Worm (Caenorhabditis elegans) whole organism, L1 larva: Measurements from ENCODE around the gene C09H5.7.
A peak's percentile ranks its signal among the peaks of the same experiment; 100 is the strongest.

ENCODE experiments used
- C04F5.9 ChIP-seq: sonication (generic microtip); optimal IDR thresholded peaks from 2 replicates; lab custom pipeline; 2016; ENCODE audit warnings: missing genetic modification characterization, missing compliant biosample characterization
- blmp-1 ChIP-seq: fragments of 150-350 bp; optimal IDR thresholded peaks from 2 replicates; lab custom pipeline; 2014; ENCODE audit warnings: missing biosample characterization, missing genetic modification characterization
- ceh-82 ChIP-seq, 3 experiments: fragments of 150-350 bp in 1 of 3; sonication (generic microtip) in 2 of 3; optimal IDR thresholded peaks; 2 replicates each; lab custom pipeline; 2014 to 2017; ENCODE audit warnings: missing biosample characterization in 3 of 3, missing genetic modification characterization in 3 of 3
- ceh-88 ChIP-seq: fragments of 200-800 bp; sonication (Bioruptor generic); IDR thresholded peaks from 2 replicates; pipeline ENCODE4 v1.3.6; 2022; ENCODE audit warnings: missing genetic modification characterization, missing compliant biosample characterization
- ceh-90 ChIP-seq: sonication (generic microtip); optimal IDR thresholded peaks from 2 replicates; lab custom pipeline; 2016; ENCODE audit warnings: missing genetic modification characterization, missing compliant biosample characterization
- dpl-1 ChIP-seq, 3 experiments: fragments of 150-350 bp in 2 of 3; sonication (generic microtip) in 1 of 3; optimal IDR thresholded peaks; 2 replicates each; lab custom pipeline; 2014 to 2017; ENCODE audit warnings: missing biosample characterization in 3 of 3, missing genetic modification characterization in 3 of 3, missing genetic modification reagents in 3 of 3
- egl-13 ChIP-seq: sonication (generic microtip); optimal IDR thresholded peaks from 2 replicates; lab custom pipeline; 2016; ENCODE audit warnings: missing genotype, missing genetic modification reagents, missing genetic modification characterization, missing compliant biosample characterization
- elt-2 ChIP-seq: sonication (generic microtip); optimal IDR thresholded peaks from 2 replicates; lab custom pipeline; 2016; ENCODE audit warnings: missing genetic modification characterization, mild to moderate bottlenecking, inconsistent platforms, missing compliant biosample characterization, missing genetic modification reagents
- elt-3 ChIP-seq, 6 experiments: fragments of 150-350 bp in 1 of 6; sonication (generic microtip); optimal IDR thresholded peaks; 2 replicates each; lab custom pipeline; 2017 to 2018; ENCODE audit warnings: missing biosample characterization in 6 of 6, missing genetic modification characterization in 6 of 6, inconsistent platforms in 1 of 6
- ets-5 ChIP-seq: fragments of 200-800 bp; sonication (Bioruptor generic); IDR thresholded peaks from 2 replicates; pipeline ENCODE4 v1.3.6; 2022; ENCODE audit warnings: missing genetic modification characterization, missing compliant biosample characterization
- fkh-10 ChIP-seq: sonication (generic microtip); optimal IDR thresholded peaks from 2 replicates; lab custom pipeline; 2017; ENCODE audit warnings: missing biosample characterization, missing genetic modification reagents, missing genetic modification characterization
- grh-1 ChIP-seq: fragments of 200-800 bp; sonication (Bioruptor generic); IDR thresholded peaks from 2 replicates; pipeline ENCODE4 v1.3.6; 2022; ENCODE audit warnings: missing genetic modification reagents, missing genetic modification characterization, missing compliant biosample characterization
- hlh-17 ChIP-seq: fragments of 200-800 bp; sonication (Bioruptor generic); optimal IDR thresholded peaks from 2 replicates; lab custom pipeline; 2018; ENCODE audit warnings: missing genetic modification characterization, mild to moderate bottlenecking, missing compliant biosample characterization, moderate library complexity, borderline replicate concordance
- hpl-2 ChIP-seq: fragments of 150-350 bp; optimal IDR thresholded peaks from 2 replicates; lab custom pipeline; 2014; ENCODE audit warnings: missing biosample characterization, missing genetic modification reagents, missing genetic modification characterization
- irx-1 ChIP-seq: sonication (generic microtip); optimal IDR thresholded peaks from 2 replicates; lab custom pipeline; 2016; ENCODE audit warnings: missing genetic modification characterization, missing compliant biosample characterization
- lin-35 ChIP-seq, 2 experiments: fragments of 150-350 bp; optimal IDR thresholded peaks; 2 replicates each; lab custom pipeline; 2014; ENCODE audit warnings: missing biosample characterization in 2 of 2, missing genetic modification characterization in 2 of 2, missing genetic modification reagents in 2 of 2
- lin-39 ChIP-seq: fragments of 150-350 bp; optimal IDR thresholded peaks from 2 replicates; lab custom pipeline; 2014; ENCODE audit warnings: missing biosample characterization, missing genetic modification reagents, missing genetic modification characterization
- lsy-2 ChIP-seq, 2 experiments: fragments of 150-350 bp; optimal IDR thresholded peaks; 2 replicates each; lab custom pipeline; 2014; ENCODE audit warnings: missing biosample characterization in 2 of 2, missing genetic modification characterization in 2 of 2
- mep-1 ChIP-seq: fragments of 150-350 bp; optimal IDR thresholded peaks from 2 replicates; lab custom pipeline; 2014; ENCODE audit warnings: missing biosample characterization, missing genetic modification characterization
- nhr-11 ChIP-seq: fragments of 150-350 bp; optimal IDR thresholded peaks from 2 replicates; lab custom pipeline; 2014; ENCODE audit warnings: missing biosample characterization, missing genetic modification characterization
- nhr-12 ChIP-seq: sonication (generic microtip); optimal IDR thresholded peaks from 2 replicates; lab custom pipeline; 2017; ENCODE audit warnings: missing biosample characterization, missing genetic modification characterization
- nhr-19 ChIP-seq: fragments of 200-800 bp; sonication (Bioruptor generic); conservative IDR thresholded peaks from 2 replicates; pipeline ENCODE4 v1.3.6; 2022; ENCODE audit warnings: missing genetic modification characterization, missing compliant biosample characterization
- nhr-20 ChIP-seq: sonication (generic microtip); optimal IDR thresholded peaks from 2 replicates; lab custom pipeline; 2016; ENCODE audit warnings: mild to moderate bottlenecking, missing genetic modification characterization, missing compliant biosample characterization
- nhr-47 ChIP-seq: sonication (generic microtip); optimal IDR thresholded peaks from 2 replicates; lab custom pipeline; 2016; ENCODE audit warnings: mild to moderate bottlenecking, missing genetic modification characterization, moderate library complexity, missing compliant biosample characterization
- nhr-71 ChIP-seq: sonication (generic microtip); optimal IDR thresholded peaks from 2 replicates; lab custom pipeline; 2016; ENCODE audit warnings: mild to moderate bottlenecking, missing genetic modification characterization, moderate library complexity, missing compliant biosample characterization
- nhr-77 ChIP-seq: fragments of 150-350 bp; optimal IDR thresholded peaks from 2 replicates; lab custom pipeline; 2014; ENCODE audit warnings: missing biosample characterization, missing genetic modification characterization
- nhr-84 ChIP-seq: sonication (generic microtip); optimal IDR thresholded peaks from 2 replicates; lab custom pipeline; 2017; ENCODE audit warnings: missing biosample characterization, missing genetic modification characterization
- nhr-85 ChIP-seq: sonication (generic microtip); peaks from one replicate; lab custom pipeline; 2016; ENCODE audit warnings: missing genetic modification characterization, inconsistent platforms, missing compliant biosample characterization
- nhr-90 ChIP-seq: sonication (generic microtip); optimal IDR thresholded peaks from 2 replicates; lab custom pipeline; 2016; ENCODE audit warnings: mild to moderate bottlenecking, missing genetic modification characterization, missing compliant biosample characterization; ENCODE audit not compliant: poor library complexity
- pax-3 ChIP-seq: fragments of 200-800 bp; sonication (Bioruptor generic); optimal IDR thresholded peaks from 2 replicates; lab custom pipeline; 2018; ENCODE audit warnings: mild to moderate bottlenecking, missing genetic modification characterization, moderate library complexity, missing compliant biosample characterization
- rnt-1 ChIP-seq: sonication (generic microtip); optimal IDR thresholded peaks from 2 replicates; lab custom pipeline; 2016; ENCODE audit warnings: mild to moderate bottlenecking, missing genetic modification characterization, moderate library complexity, missing compliant biosample characterization
- snu-23 ChIP-seq: sonication (generic microtip); optimal IDR thresholded peaks from 2 replicates; lab custom pipeline; 2016; ENCODE audit warnings: missing genetic modification characterization, missing compliant biosample characterization
- sox-4 ChIP-seq: sonication (generic microtip); optimal IDR thresholded peaks from 2 replicates; lab custom pipeline; 2016; ENCODE audit warnings: missing genetic modification characterization, missing compliant biosample characterization
- swsn-7 ChIP-seq: sonication (generic microtip); optimal IDR thresholded peaks from 2 replicates; lab custom pipeline; 2016; ENCODE audit warnings: missing genetic modification characterization, missing compliant biosample characterization
- tlp-1 ChIP-seq: fragments of 150-350 bp; optimal IDR thresholded peaks from 2 replicates; lab custom pipeline; 2014; ENCODE audit warnings: missing biosample characterization, missing genetic modification characterization
- unc-130 ChIP-seq: fragments of 150-350 bp; optimal IDR thresholded peaks from 2 replicates; lab custom pipeline; 2017; ENCODE audit warnings: missing biosample characterization, missing genetic modification characterization, inconsistent platforms
- unc-62 ChIP-seq: fragments of 150-350 bp; optimal IDR thresholded peaks from 2 replicates; lab custom pipeline; 2014; ENCODE audit warnings: missing biosample characterization, missing genetic modification reagents, missing genetic modification characterization
- unc-98 ChIP-seq: fragments of 200-800 bp; sonication (Bioruptor generic); IDR thresholded peaks from 2 replicates; pipeline ENCODE4 v1.3.6; 2022; ENCODE audit warnings: missing genetic modification characterization, missing compliant biosample characterization
- vab-15 ChIP-seq: sonication (generic microtip); optimal IDR thresholded peaks from 2 replicates; lab custom pipeline; 2017; ENCODE audit warnings: missing genotype, mild to moderate bottlenecking, missing genetic modification characterization, missing compliant biosample characterization
- xbp-1 ChIP-seq: sonication (generic microtip); optimal IDR thresholded peaks from 2 replicates; lab custom pipeline; 2016; ENCODE audit warnings: missing genetic modification characterization, missing compliant biosample characterization
- ztf-11 ChIP-seq, 2 experiments: sonication (generic microtip); optimal IDR thresholded peaks; 2 replicates each; lab custom pipeline; 2016 to 2017; ENCODE audit warnings: missing genetic modification characterization in 2 of 2, missing biosample characterization in 1 of 2, missing compliant biosample characterization in 1 of 2
- ztf-4 ChIP-seq: fragments of 150-350 bp; optimal IDR thresholded peaks from 2 replicates; lab custom pipeline; 2014; ENCODE audit warnings: missing biosample characterization, missing genetic modification characterization

Gene C09H5.7

ce11 chrV:8039085-8039525 lies 45.9 kb downstream of the C09H5.7 start:
- no peak for TF ChIP-seq xbp-1 (tag; lab: Kevin White, UChicago)
- peak; percentile 46 for TF ChIP-seq snu-23
- peak; percentile 48 for TF ChIP-seq nhr-20 (tag; lab: Kevin White, UChicago)
- TF ChIP-seq hpl-2 (GFP tag; lab: Kevin White, UChicago), result no peak
- TF ChIP-seq irx-1, result no peak
- no peak for TF ChIP-seq hlh-17 (GFP tag; lab: Kevin White, UChicago)
- TF ChIP-seq blmp-1 (tag; lab: Kevin White, UChicago), result peak; percentile 27
- no peak for TF ChIP-seq tlp-1 (tag; lab: Kevin White, UChicago)
- TF ChIP-seq nhr-11 (tag; lab: Kevin White, UChicago), result no peak
- TF ChIP-seq ztf-4 (tag; lab: Kevin White, UChicago), result peak; percentile 72
- TF ChIP-seq lin-35 (GFP tag; optimal IDR thresholded peaks at IDR 0.05; lab: Kevin White, UChicago), result peak in 1 of 2 experiments; percentile 26
- peak in 2 of 6 experiments; percentile 42 to 73 for TF ChIP-seq elt-3 (tag; optimal IDR thresholded peaks at IDR 0.05; lab: Kevin White, UChicago)
- peak; percentile 13 for TF ChIP-seq nhr-19 (GFP tag; lab: Robert Waterston, UW)
- no peak for TF ChIP-seq elt-2
- TF ChIP-seq nhr-84 (tag; lab: Kevin White, UChicago), result no peak
- peak; percentile 66 for TF ChIP-seq nhr-90
- no peak for TF ChIP-seq pax-3
- TF ChIP-seq unc-130 (tag; lab: Kevin White, UChicago), result no peak
- peak; percentile 13 for TF ChIP-seq swsn-7 (tag; lab: Kevin White, UChicago)
- TF ChIP-seq ceh-90 (tag; lab: Kevin White, UChicago), result no peak
- peak; percentile 77 for TF ChIP-seq nhr-85 (tag; lab: Kevin White, UChicago)
- peak; percentile 57 for TF ChIP-seq nhr-71 (tag; lab: Kevin White, UChicago)
- TF ChIP-seq lsy-2 (tag; optimal IDR thresholded peaks at IDR 0.05; lab: Kevin White, UChicago), result peak; percentile 30 to 32
- TF ChIP-seq ztf-11 (tag; optimal IDR thresholded peaks at IDR 0.05; lab: Kevin White, UChicago), result no peak
- peak; percentile 28 for TF ChIP-seq nhr-47 (tag; lab: Kevin White, UChicago)
- peak; percentile 46 for TF ChIP-seq grh-1 (GFP tag; lab: Robert Waterston, UW)
- no peak for TF ChIP-seq nhr-12
- TF ChIP-seq mep-1, result peak; percentile 40

- TF ChIP-seq unc-62 (GFP tag; lab: Kevin White, UChicago) (no peak), ceh-88 (GFP tag; lab: Robert Waterston, UW) (no peak), unc-98 (GFP tag; lab: Robert Waterston, UW) (no peak), nhr-77 (no peak), egl-13 (no peak), irx-1 (no peak), dpl-1 (GFP tag; optimal IDR thresholded peaks at IDR 0.05; lab: Kevin White, UChicago) (no peak), nhr-11 (tag; lab: Kevin White, UChicago) (no peak)
Observed at ce11 chrV:8035947-8036346, 49.1 kb downstream of the C09H5.7 start, which contains the start of gene ZC513.14. TSS of gene ZC513.14 (minus strand) at chrV:8036047.

ce11 chrV:8034811-8035210 lies 50.2 kb downstream of the C09H5.7 start, which contains the start of gene algn-12:
TSS of gene algn-12 (plus strand) at chrV:8035111.
- TF ChIP-seq hpl-2 (GFP tag; lab: Kevin White, UChicago) (no peak), ceh-82 (tag; optimal IDR thresholded peaks at IDR 0.05; lab: Kevin White, UChicago) (no peak), sox-4 (tag; lab: Kevin White, UChicago) (no peak), fkh-10 (no peak), lin-39 (tag; lab: Kevin White, UChicago) (no peak), C04F5.9 (no peak), rnt-1 (tag; lab: Kevin White, UChicago) (no peak), hlh-17 (GFP tag; lab: Kevin White, UChicago) (no peak), ets-5 (GFP tag; lab: Robert Waterston, UW) (no peak), vab-15 (tag; lab: Kevin White, UChicago) (no peak)
